Worm (Caenorhabditis elegans) whole organism, L4 larva: ENCODE data around the gene clec-162.
A peak's percentile ranks its signal among the peaks of the same experiment; 100 is the strongest.

Experiments used
- D1046.2 ChIP-seq: fragments of 200-800 bp; sonication (Bioruptor generic); IDR thresholded peaks from 2 replicates; pipeline ENCODE4 v1.3.6; 2022; ENCODE audit warnings: missing genetic modification characterization, missing compliant biosample characterization
- F37D6.2 ChIP-seq: sonication (generic microtip); optimal IDR thresholded peaks from 2 replicates; lab custom pipeline; 2016; ENCODE audit warnings: mild to moderate bottlenecking, missing genetic modification characterization, missing compliant biosample characterization
- R02D3.7 ChIP-seq: fragments of 150-350 bp; sonication (generic microtip); optimal IDR thresholded peaks from 3 replicates; lab custom pipeline; 2014; ENCODE audit warnings: missing biosample characterization, missing genetic modification characterization
- T20F7.1 ChIP-seq: fragments of 200-800 bp; sonication (Bioruptor generic); optimal IDR thresholded peaks from 2 replicates; lab custom pipeline; 2018; ENCODE audit warnings: mild to moderate bottlenecking, missing genetic modification characterization, missing compliant biosample characterization
- ZK337.2 ChIP-seq: fragments of 200-800 bp; sonication (Bioruptor generic); IDR thresholded peaks from 2 replicates; pipeline ENCODE4 v1.3.6; 2022; ENCODE audit warnings: missing genetic modification reagents, missing genetic modification characterization, missing compliant biosample characterization
- aha-1 ChIP-seq: fragments of 150-350 bp; peaks from one replicate; lab custom pipeline; 2014; ENCODE audit warnings: missing biosample characterization, missing genetic modification characterization
- ama-1 ChIP-seq: fragments of 150-350 bp; optimal IDR thresholded peaks from 2 replicates; lab custom pipeline; 2014; ENCODE audit warnings: inconsistent platforms, mixed read lengths
- attf-4 ChIP-seq: sonication (generic microtip); optimal IDR thresholded peaks from 3 replicates; lab custom pipeline; 2017; ENCODE audit warnings: missing biosample characterization, missing genetic modification characterization
- ceh-20 ChIP-seq: fragments of 200-800 bp; sonication (Bioruptor generic); IDR thresholded peaks from 2 replicates; pipeline ENCODE4 v1.3.6; 2022; ENCODE audit warnings: missing genetic modification reagents, missing genetic modification characterization, missing compliant biosample characterization
- ceh-28 ChIP-seq: fragments of 150-350 bp; optimal IDR thresholded peaks from 2 replicates; lab custom pipeline; 2014; ENCODE audit warnings: missing biosample characterization, missing genetic modification reagents, missing genetic modification characterization
- ceh-32 ChIP-seq: sonication (generic microtip); optimal IDR thresholded peaks from 2 replicates; lab custom pipeline; 2016; ENCODE audit warnings: mild to moderate bottlenecking, missing genetic modification characterization, missing compliant biosample characterization; ENCODE audit not compliant: poor library complexity
- ceh-44 ChIP-seq: fragments of 200-800 bp; sonication (Bioruptor generic); IDR thresholded peaks from 2 replicates; pipeline ENCODE4 v1.3.6; 2022; ENCODE audit warnings: missing genetic modification reagents, missing genetic modification characterization, missing compliant biosample characterization
- ceh-62 ChIP-seq: sonication (generic microtip); optimal IDR thresholded peaks from 2 replicates; lab custom pipeline; 2017; ENCODE audit warnings: missing biosample characterization, missing genetic modification characterization
- ces-1 ChIP-seq: fragments of 150-350 bp; sonication (generic microtip); optimal IDR thresholded peaks from 4 replicates; lab custom pipeline; 2014; ENCODE audit warnings: missing biosample characterization, missing genetic modification reagents, missing genetic modification characterization
- ctbp-1 ChIP-seq: fragments of 200-800 bp; sonication (Bioruptor generic); IDR thresholded peaks from 2 replicates; pipeline ENCODE4 v1.3.6; 2022; ENCODE audit warnings: missing genetic modification reagents, missing genetic modification characterization, missing compliant biosample characterization
- dmd-9 ChIP-seq: fragments of 200-800 bp; sonication (Bioruptor generic); IDR thresholded peaks from 2 replicates; pipeline ENCODE4 v1.3.6; 2022; ENCODE audit warnings: missing genetic modification reagents, missing genetic modification characterization, missing compliant biosample characterization
- duxl-1 ChIP-seq: sonication (generic microtip); optimal IDR thresholded peaks from 2 replicates; lab custom pipeline; 2016; ENCODE audit warnings: mild to moderate bottlenecking, missing genetic modification characterization, moderate library complexity, missing compliant biosample characterization; ENCODE audit not compliant: poor library complexity
- dve-1 ChIP-seq: sonication (generic microtip); optimal IDR thresholded peaks from 2 replicates; lab custom pipeline; 2017; ENCODE audit warnings: antibody characterized with exemption, mild to moderate bottlenecking, missing genetic modification characterization, missing compliant biosample characterization; ENCODE audit not compliant: insufficient read depth
- egl-43 ChIP-seq: fragments of 200-800 bp; sonication (Bioruptor generic); IDR thresholded peaks from 2 replicates; pipeline ENCODE4 v1.3.6; 2022; ENCODE audit warnings: missing genetic modification reagents, missing genetic modification characterization, missing compliant biosample characterization
- fkh-10 ChIP-seq: fragments of 150-350 bp; optimal IDR thresholded peaks from 2 replicates; lab custom pipeline; 2014; ENCODE audit warnings: missing biosample characterization, missing genetic modification reagents, missing genetic modification characterization
- fos-1 ChIP-seq: fragments of 150-350 bp; optimal IDR thresholded peaks from 2 replicates; lab custom pipeline; 2014; ENCODE audit warnings: missing biosample characterization, missing genetic modification characterization
- hlh-11 ChIP-seq: fragments of 200-800 bp; sonication (Bioruptor generic); optimal IDR thresholded peaks from 2 replicates; lab custom pipeline; 2018; ENCODE audit warnings: mild to moderate bottlenecking, missing genetic modification characterization, missing compliant biosample characterization
- hlh-30 ChIP-seq: sonication (generic microtip); optimal IDR thresholded peaks from 2 replicates; lab custom pipeline; 2017; ENCODE audit warnings: antibody characterized with exemption, mild to moderate bottlenecking, missing genetic modification characterization, missing compliant biosample characterization; ENCODE audit not compliant: insufficient read depth
- hmg-1.1 ChIP-seq: fragments of 200-800 bp; sonication (Bioruptor generic); IDR thresholded peaks from 2 replicates; pipeline ENCODE4 v1.3.6; 2022; ENCODE audit warnings: missing genetic modification reagents, missing genetic modification characterization, missing compliant biosample characterization
- lim-7 ChIP-seq: fragments of 200-800 bp; sonication (Bioruptor generic); IDR thresholded peaks from 2 replicates; pipeline ENCODE4 v1.3.6; 2022; ENCODE audit warnings: missing genetic modification characterization, missing compliant biosample characterization
- lin-38 ChIP-seq: fragments of 200-800 bp; sonication (Bioruptor generic); IDR thresholded peaks from 2 replicates; pipeline ENCODE4 v1.3.6; 2022; ENCODE audit warnings: missing genetic modification reagents, missing genetic modification characterization, missing compliant biosample characterization
- lsy-2 ChIP-seq, 2 experiments: fragments of 150-350 bp in 1 of 2; sonication (generic microtip) in 1 of 2; optimal IDR thresholded peaks; 2 replicates each; lab custom pipeline; 2014 to 2017; ENCODE audit warnings: missing biosample characterization in 2 of 2, missing genetic modification characterization in 2 of 2
- madf-5 ChIP-seq, 2 experiments: fragments of 200-800 bp; sonication (Bioruptor generic); IDR thresholded peaks; 2 replicates each; pipeline ENCODE4 v1.3.6; 2022; ENCODE audit warnings: missing compliant biosample characterization in 2 of 2, missing genetic modification characterization in 2 of 2
- mdl-1 ChIP-seq, 2 experiments: fragments of 150-350 bp in 1 of 2; sonication (generic microtip) in 1 of 2; optimal IDR thresholded peaks; 2 replicates each; lab custom pipeline; 2014 to 2017; ENCODE audit warnings: missing biosample characterization in 2 of 2, missing genetic modification characterization in 2 of 2
- mep-1 ChIP-seq: fragments of 150-350 bp; sonication (generic microtip); optimal IDR thresholded peaks from 3 replicates; lab custom pipeline; 2014; ENCODE audit warnings: missing biosample characterization, missing genetic modification characterization
- nhr-28 ChIP-seq: fragments of 150-350 bp; optimal IDR thresholded peaks from 2 replicates; lab custom pipeline; 2014; ENCODE audit warnings: missing biosample characterization, missing genetic modification characterization
- nhr-77 ChIP-seq: fragments of 150-350 bp; optimal IDR thresholded peaks from 2 replicates; lab custom pipeline; 2014; ENCODE audit warnings: missing biosample characterization, missing genetic modification characterization
- php-3 ChIP-seq: fragments of 200-800 bp; sonication (Bioruptor generic); IDR thresholded peaks from 2 replicates; pipeline ENCODE4 v1.3.6; 2022; ENCODE audit warnings: missing genetic modification reagents, missing genetic modification characterization, missing compliant biosample characterization
- saeg-2 ChIP-seq: fragments of 200-800 bp; sonication (Bioruptor generic); IDR thresholded peaks from 2 replicates; pipeline ENCODE4 v1.3.6; 2022; ENCODE audit warnings: missing genetic modification reagents, missing genetic modification characterization, missing compliant biosample characterization
- set-16 ChIP-seq: fragments of 200-800 bp; sonication (Bioruptor generic); IDR thresholded peaks from 2 replicates; pipeline ENCODE4 v1.3.6; 2022; ENCODE audit warnings: missing genetic modification reagents, missing genetic modification characterization, missing compliant biosample characterization
- tra-1 ChIP-seq: fragments of 200-800 bp; sonication (Bioruptor generic); IDR thresholded peaks from 2 replicates; pipeline ENCODE4 v1.3.6; 2022; ENCODE audit warnings: missing genetic modification reagents, missing genetic modification characterization, missing compliant biosample characterization
- unc-62 ChIP-seq, 3 experiments: fragments of 150-350 bp in 1 of 3; sonication (generic microtip); optimal IDR thresholded peaks in 2 of 3; peaks in 1 of 3; 1 replicate in 1 of 3; 2 replicates in 2 of 3; lab custom pipeline; 2014 to 2017; ENCODE audit warnings: missing biosample characterization in 3 of 3, missing genetic modification characterization in 3 of 3, missing genetic modification reagents in 3 of 3, missing genotype in 1 of 3
- vab-7 ChIP-seq: fragments of 200-800 bp; sonication (Bioruptor generic); IDR thresholded peaks from 2 replicates; pipeline ENCODE4 v1.3.6; 2022; ENCODE audit warnings: missing genetic modification reagents, missing genetic modification characterization, missing compliant biosample characterization

Gene clec-162

ce11 chrIII:9725114-9725513 is at the start of gene clec-162:
clec-162 (minus strand) TSS chrIII:9725214.
- TF ChIP-seq vab-7 (GFP tag; lab: Robert Waterston, UW) = no peak

- 0 out of 2 replicates have a peak, but pooled peaks have one; percentile 50 for TF ChIP-seq D1046.2 (GFP tag; lab: Robert Waterston, UW)
- 0 out of 2 replicates have a peak, but pooled peaks have one; percentile 27 for TF ChIP-seq lin-38 (GFP tag; lab: Robert Waterston, UW)
- TF ChIP-seq unc-62 (GFP tag; optimal IDR thresholded peaks at IDR 0.05 in 1 of 2; lab: Kevin White, UChicago) = peak in 1 of 2 experiments; percentile 25
- no peak for TF ChIP-seq unc-62 (tag; optimal IDR thresholded peaks at IDR 0.05; lab: Kevin White, UChicago)
- no peak for TF ChIP-seq php-3 (GFP tag; lab: Robert Waterston, UW)
- no peak for TF ChIP-seq mdl-1 (tag; optimal IDR thresholded peaks at IDR 0.05; lab: Kevin White, UChicago)
Measured at ce11 chrIII:9772394-9772793, 47.4 kb upstream of the clec-162 start.

ce11 chrIII:9770590-9770989 is 45.6 kb upstream of the clec-162 start:
- TF ChIP-seq unc-62 (GFP tag; optimal IDR thresholded peaks at IDR 0.05 in 1 of 2; lab: Kevin White, UChicago) = peak in 1 of 2 experiments; percentile 97
- TF ChIP-seq unc-62 (tag; optimal IDR thresholded peaks at IDR 0.05; lab: Kevin White, UChicago) = no peak
- no peak for TF ChIP-seq ceh-32 (tag; lab: Kevin White, UChicago)
- TF ChIP-seq, all 104 proteins: peak for 1

- TF ChIP-seq T20F7.1 (GFP tag; lab: Kevin White, UChicago) = no peak
- no peak for TF ChIP-seq vab-7 (GFP tag; lab: Robert Waterston, UW)
- peak in 1 of 2 experiments; percentile 17 for TF ChIP-seq unc-62 (GFP tag; optimal IDR thresholded peaks at IDR 0.05 in 1 of 2; lab: Kevin White, UChicago)
- no peak for TF ChIP-seq unc-62 (tag; optimal IDR thresholded peaks at IDR 0.05; lab: Kevin White, UChicago)
- peak; percentile 69 for TF ChIP-seq set-16 (GFP tag; lab: Robert Waterston, UW)
- no peak for TF ChIP-seq ZK337.2 (GFP tag; lab: Robert Waterston, UW)
- TF ChIP-seq lim-7 (GFP tag; lab: Robert Waterston, UW) = 0 out of 2 replicates have a peak, but pooled peaks have one; percentile 14
- TF ChIP-seq dmd-9 (GFP tag; lab: Robert Waterston, UW) = 0 out of 2 replicates have a peak, but pooled peaks have one; percentile 55
- TF ChIP-seq, all 104 proteins: peak for 4
Measured at ce11 chrIII:9768023-9768422, 43.0 kb upstream of the clec-162 start.

DNA sequence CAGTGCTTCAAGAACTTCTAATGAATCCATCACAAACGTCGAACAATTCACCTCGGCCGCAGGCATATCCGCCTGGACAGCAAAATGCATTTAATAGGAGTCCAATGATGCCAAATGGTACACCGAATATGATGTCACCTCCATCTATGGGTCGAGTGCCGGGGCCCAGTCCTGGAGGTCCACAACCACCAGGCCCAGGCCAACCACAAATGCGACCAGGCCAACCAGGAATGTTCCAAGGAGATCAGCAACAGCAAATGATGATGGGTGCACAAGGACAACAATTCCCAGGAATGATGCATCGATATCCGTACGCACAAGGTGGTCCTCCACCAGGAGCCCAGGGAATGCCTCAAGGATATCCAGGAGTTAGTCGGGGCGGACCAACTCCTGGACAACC is 42.1 kb upstream of the clec-162 start:
- no peak for TF ChIP-seq nhr-28 (tag; lab: Kevin White, UChicago)
- TF ChIP-seq aha-1 (tag; lab: Kevin White, UChicago) = peak; percentile 50
- TF ChIP-seq unc-62 (GFP tag; optimal IDR thresholded peaks at IDR 0.05 in 1 of 2; lab: Kevin White, UChicago) = peak in 1 of 2 experiments; percentile 57
- no peak for TF ChIP-seq unc-62 (tag; optimal IDR thresholded peaks at IDR 0.05; lab: Kevin White, UChicago)
- TF ChIP-seq, all 104 proteins: peak for 2

DNA sequence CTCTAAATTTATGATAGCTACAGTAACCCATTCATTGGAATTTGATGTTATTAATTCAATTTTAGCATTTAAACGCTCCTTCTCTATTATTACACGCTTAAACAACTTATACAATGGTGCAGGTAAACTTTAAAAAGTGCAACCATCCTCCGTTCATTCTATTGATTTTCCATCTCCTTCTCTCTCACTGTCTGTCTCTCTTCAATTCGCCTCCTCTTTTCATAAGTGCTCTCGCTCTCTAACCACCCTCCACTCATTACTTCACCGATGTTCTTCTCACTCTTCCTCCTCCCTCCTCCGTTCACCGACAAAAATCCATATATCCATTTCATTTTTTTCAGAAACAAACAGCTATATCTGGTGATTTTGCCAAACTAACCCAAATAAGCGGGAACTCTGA is 41.2 kb upstream of the clec-162 start, which contains the start of gene cbp-1:
cbp-1 (plus strand) TSS at position 335 of the 400 bp plus-strand sequence.
- no peak for TF ChIP-seq attf-4
- TF ChIP-seq hlh-11 (tag; lab: Kevin White, UChicago) = peak; percentile 1
- peak; percentile 20 for TF ChIP-seq mep-1
- TF ChIP-seq lsy-2 (tag; optimal IDR thresholded peaks at IDR 0.05; lab: Kevin White, UChicago) = peak; percentile 4 to 70
- TF ChIP-seq saeg-2 (GFP tag; lab: Robert Waterston, UW) = no peak
- peak; percentile 11 for TF ChIP-seq duxl-1 (tag; lab: Kevin White, UChicago)
- TF ChIP-seq ceh-28 = peak; percentile 11
- TF ChIP-seq tra-1 (GFP tag; lab: Robert Waterston, UW) = no peak
- no peak for TF ChIP-seq fkh-10
- TF ChIP-seq ces-1 (GFP tag; lab: Kevin White, UChicago) = no peak
- TF ChIP-seq ama-1 (lab: Kevin White, UChicago) = no peak
- TF ChIP-seq ceh-44 (GFP tag; lab: Robert Waterston, UW) = no peak
- no peak for TF ChIP-seq F37D6.2
- no peak for TF ChIP-seq fos-1 (tag; lab: Kevin White, UChicago)
- peak; percentile 39; the same call in 1 of the 2 replicates for TF ChIP-seq hmg-1.1 (GFP tag; lab: Robert Waterston, UW)
- no peak for TF ChIP-seq R02D3.7 (tag; lab: Kevin White, UChicago)
- TF ChIP-seq hlh-30 (tag; lab: Kevin White, UChicago) = peak; percentile 8
- TF ChIP-seq dve-1 (tag; lab: Kevin White, UChicago) = peak; percentile 33
- TF ChIP-seq ceh-20 (GFP tag; lab: Robert Waterston, UW) = no peak
- no peak for TF ChIP-seq ctbp-1 (GFP tag; lab: Robert Waterston, UW)
- peak; percentile 97 for TF ChIP-seq aha-1 (tag; lab: Kevin White, UChicago)
- TF ChIP-seq ceh-62 = no peak
- no peak for TF ChIP-seq egl-43 (GFP tag; lab: Robert Waterston, UW)
- peak; percentile 20 for TF ChIP-seq nhr-28 (tag; lab: Kevin White, UChicago)
- no peak for TF ChIP-seq set-16 (GFP tag; lab: Robert Waterston, UW)
- no peak for TF ChIP-seq madf-5 (GFP tag; IDR thresholded peaks at IDR 0.05; lab: Robert Waterston, UW)
- no peak for TF ChIP-seq nhr-77
